Fruit fly (Drosophila melanogaster) Kc167 (cell line): ENCODE results near the gene dpr9.

Experiments
- Myc ChIP-seq: fragments of >200 bp; optimal IDR thresholded peaks from 2 replicates; lab custom pipeline; 2017; ENCODE audit warnings: missing external identifiers
- Sin3A ChIP-seq: fragments of >200 bp; optimal IDR thresholded peaks from 2 replicates; lab custom pipeline; 2018; ENCODE audit warnings: missing external identifiers
- h ChIP-seq: fragments of >200 bp; optimal IDR thresholded peaks from 3 replicates; lab custom pipeline; 2018; ENCODE audit warnings: missing external identifiers
- insv ChIP-seq: fragments of >200 bp; optimal IDR thresholded peaks from 3 replicates; lab custom pipeline; 2018; ENCODE audit warnings: missing external identifiers
- psq ChIP-seq: fragments of >200 bp; optimal IDR thresholded peaks from 2 replicates; lab custom pipeline; 2017; ENCODE audit warnings: missing external identifiers
- ttk ChIP-seq: sonication (Bioruptor generic); optimal IDR thresholded peaks from 2 replicates; lab custom pipeline; 2017; ENCODE audit warnings: missing external identifiers

dpr9 gene

DNA sequence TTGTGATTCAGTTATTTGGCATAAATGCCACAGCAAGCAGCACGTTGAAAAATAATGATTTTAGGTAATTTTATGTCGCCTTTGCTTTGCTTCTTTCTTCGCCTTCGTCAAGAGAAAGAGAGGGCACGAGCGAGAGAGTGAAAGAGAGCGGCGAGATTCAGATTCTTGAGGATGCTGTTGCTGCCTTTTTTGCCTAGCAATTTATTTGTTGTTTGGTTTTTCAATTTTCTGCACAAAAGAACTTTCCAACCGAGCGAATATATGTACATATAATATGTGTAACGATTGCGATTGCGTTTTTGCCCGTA, 17.9 kb upstream of the dpr9 start:
- TF ChIP-seq h (lab: Kevin White, UChicago) (no peak), Sin3A (lab: Kevin White, UChicago) (no peak), ttk (lab: Kevin White, UChicago) (no peak), psq (lab: Kevin White, UChicago) (no peak), Myc (no peak), insv (lab: Kevin White, UChicago) (no peak)

DNA sequence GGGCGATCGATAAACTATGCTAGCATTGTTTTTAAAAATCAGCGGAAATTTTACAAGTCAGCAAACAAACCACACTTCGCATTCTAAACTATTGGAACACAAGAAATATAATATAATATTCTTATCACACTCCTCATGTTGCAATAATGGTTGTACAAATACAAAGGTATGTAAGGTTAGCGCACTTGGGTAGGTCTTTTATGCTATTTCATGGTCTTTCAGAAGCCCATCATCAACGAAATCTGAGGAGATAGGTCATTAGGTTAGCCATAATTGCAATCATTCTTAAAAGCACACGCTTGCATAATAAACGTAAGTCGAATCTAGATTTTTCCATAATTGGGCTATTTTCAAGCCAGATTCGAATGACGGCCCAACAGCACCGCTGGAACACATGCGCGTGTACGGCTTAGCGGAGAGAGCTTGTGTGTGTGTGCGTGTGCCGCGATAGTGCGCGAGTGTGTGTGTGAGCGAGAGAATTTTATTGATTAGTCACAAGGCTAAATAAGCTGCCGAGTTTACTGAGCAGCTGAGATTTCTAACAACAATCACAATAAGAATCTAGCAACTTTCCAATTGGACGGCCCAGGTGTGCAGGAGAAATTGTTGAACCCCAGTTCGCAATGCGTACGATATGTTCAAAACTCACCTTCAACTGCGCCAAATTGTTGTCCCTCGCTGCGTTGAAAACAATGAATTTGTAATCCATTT, 17.4 kb upstream of the dpr9 start:
- TF ChIP-seq ttk (lab: Kevin White, UChicago), result no peak
- no peak for TF ChIP-seq h (lab: Kevin White, UChicago)
- TF ChIP-seq Sin3A (lab: Kevin White, UChicago), result no peak
- no peak for TF ChIP-seq Myc
- no peak for TF ChIP-seq psq (lab: Kevin White, UChicago)
- TF ChIP-seq insv (lab: Kevin White, UChicago), result no peak

DNA sequence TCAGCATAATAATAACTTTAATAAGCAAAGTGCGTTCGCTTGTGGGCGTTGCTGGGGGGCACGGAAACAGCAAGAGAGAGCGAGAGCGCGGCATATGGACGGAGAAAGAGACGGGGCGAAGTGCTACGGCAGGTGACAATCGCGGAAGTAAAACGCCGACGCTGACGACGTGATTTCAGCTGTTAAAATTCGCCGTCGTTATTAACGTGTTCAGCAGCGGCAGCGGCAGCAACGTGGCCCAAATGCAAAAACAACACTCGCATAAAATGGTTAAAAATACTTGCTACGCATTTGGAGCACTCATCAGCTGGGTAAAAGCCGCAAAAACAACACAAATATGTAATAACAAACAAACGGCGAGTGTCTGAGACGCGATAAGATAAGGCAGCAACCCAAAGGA, 15.8 kb upstream of the dpr9 start:
- TF ChIP-seq psq (lab: Kevin White, UChicago), result no peak
- TF ChIP-seq Myc, result no peak
- no peak for TF ChIP-seq Sin3A (lab: Kevin White, UChicago)
- no peak for TF ChIP-seq insv (lab: Kevin White, UChicago)
- no peak for TF ChIP-seq h (lab: Kevin White, UChicago)
- no peak for TF ChIP-seq ttk (lab: Kevin White, UChicago)

dm6 chr3R:15092351-15092750, 15.3 kb upstream of the dpr9 start:
- TF ChIP-seq Myc (no peak), Sin3A (lab: Kevin White, UChicago) (no peak), ttk (lab: Kevin White, UChicago) (no peak)

dm6 chr3R:15091680-15092343, 14.8 kb upstream of the dpr9 start:
- TF ChIP-seq h (lab: Kevin White, UChicago), result no peak

DNA sequence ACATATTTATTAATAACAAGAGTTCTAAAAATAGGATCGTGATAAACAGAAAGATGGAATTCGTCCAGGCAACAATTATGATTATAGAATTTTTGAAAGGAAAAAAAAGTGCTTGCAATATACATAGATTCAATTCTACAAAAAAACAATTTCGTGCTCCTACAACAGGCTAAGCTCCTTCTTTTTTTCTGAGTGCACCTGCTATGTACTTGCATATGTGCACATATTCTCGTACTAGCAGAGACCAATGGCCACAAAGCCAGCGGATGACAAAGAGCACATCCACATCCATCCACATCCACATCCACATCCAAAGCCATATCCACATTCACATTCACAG, 12.9 kb upstream of the dpr9 start:
- TF ChIP-seq ttk (lab: Kevin White, UChicago) (no peak), psq (lab: Kevin White, UChicago) (no peak), Myc (no peak), insv (lab: Kevin White, UChicago) (no peak), h (lab: Kevin White, UChicago) (no peak), Sin3A (lab: Kevin White, UChicago) (no peak)

DNA sequence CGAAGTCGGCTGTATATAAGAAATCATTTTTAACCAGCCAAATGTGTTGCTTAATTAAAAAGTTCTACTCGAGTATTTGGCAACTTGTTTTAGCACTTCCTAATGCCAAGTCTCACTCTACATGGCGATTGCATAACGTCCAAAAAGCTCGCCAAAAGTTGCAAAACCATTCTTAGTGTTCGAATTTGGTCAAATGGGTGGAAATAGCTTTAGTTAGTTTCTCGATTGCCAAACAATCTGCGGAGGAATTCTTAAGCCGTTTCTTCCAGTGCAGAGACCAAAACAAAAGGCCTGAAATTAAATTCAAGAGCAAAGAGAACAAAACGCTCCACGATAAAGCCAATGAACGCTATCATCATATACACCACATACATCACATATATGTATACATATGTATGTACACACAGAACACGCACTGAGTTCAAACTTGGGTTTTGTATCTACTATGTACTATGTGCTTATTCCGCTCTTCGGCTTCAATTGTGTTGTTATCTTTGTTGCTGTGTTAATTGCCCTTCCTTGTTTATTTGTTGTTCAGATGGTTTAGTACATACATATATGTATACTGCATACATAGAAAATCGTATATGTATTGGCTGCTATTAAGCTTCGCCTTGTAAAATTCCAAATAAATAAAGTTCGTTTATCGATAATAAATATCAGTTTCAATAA, 12.4 kb upstream of the dpr9 start:
- TF ChIP-seq ttk (lab: Kevin White, UChicago) (no peak), insv (lab: Kevin White, UChicago) (no peak), psq (lab: Kevin White, UChicago) (no peak), Sin3A (lab: Kevin White, UChicago) (no peak), h (lab: Kevin White, UChicago) (no peak), Myc (no peak)

- no peak for TF ChIP-seq psq (lab: Kevin White, UChicago)
- TF ChIP-seq Sin3A (lab: Kevin White, UChicago), result no peak
- TF ChIP-seq h (lab: Kevin White, UChicago), result no peak
- no peak for TF ChIP-seq insv (lab: Kevin White, UChicago)
- no peak for TF ChIP-seq ttk (lab: Kevin White, UChicago)
- no peak for TF ChIP-seq Myc
These were observed 11.3 kb upstream of the dpr9 start for dm6 chr3R:15088258-15088657.

- TF ChIP-seq Sin3A (lab: Kevin White, UChicago) (no peak), h (lab: Kevin White, UChicago) (no peak), insv (lab: Kevin White, UChicago) (no peak), ttk (lab: Kevin White, UChicago) (no peak), Myc (no peak), psq (lab: Kevin White, UChicago) (no peak)
These were observed 10.7 kb upstream of the dpr9 start for dm6 chr3R:15087606-15088193.

DNA sequence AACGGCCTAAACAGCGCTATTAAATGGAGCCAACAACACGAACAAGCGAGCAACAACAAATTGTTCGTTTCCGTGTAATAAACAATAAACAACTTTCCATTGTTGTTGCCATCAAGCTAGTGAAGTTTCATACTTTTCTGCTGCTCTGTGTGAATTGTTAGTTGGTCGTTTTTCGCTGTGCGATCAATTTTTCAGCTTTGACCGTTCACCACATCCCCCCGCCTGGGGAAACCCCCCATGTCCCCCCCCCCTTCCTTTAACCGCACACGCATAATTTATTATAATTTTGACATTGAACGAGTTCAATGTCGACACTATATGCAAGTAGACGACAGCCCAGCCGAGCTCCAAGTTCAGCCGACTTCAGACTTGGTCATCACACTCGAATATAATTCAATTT, 10.0 kb upstream of the dpr9 start:
- TF ChIP-seq Myc, result no peak
- no peak for TF ChIP-seq psq (lab: Kevin White, UChicago)
- TF ChIP-seq insv (lab: Kevin White, UChicago), result no peak
- no peak for TF ChIP-seq h (lab: Kevin White, UChicago)
- no peak for TF ChIP-seq Sin3A (lab: Kevin White, UChicago)
- no peak for TF ChIP-seq ttk (lab: Kevin White, UChicago)

DNA sequence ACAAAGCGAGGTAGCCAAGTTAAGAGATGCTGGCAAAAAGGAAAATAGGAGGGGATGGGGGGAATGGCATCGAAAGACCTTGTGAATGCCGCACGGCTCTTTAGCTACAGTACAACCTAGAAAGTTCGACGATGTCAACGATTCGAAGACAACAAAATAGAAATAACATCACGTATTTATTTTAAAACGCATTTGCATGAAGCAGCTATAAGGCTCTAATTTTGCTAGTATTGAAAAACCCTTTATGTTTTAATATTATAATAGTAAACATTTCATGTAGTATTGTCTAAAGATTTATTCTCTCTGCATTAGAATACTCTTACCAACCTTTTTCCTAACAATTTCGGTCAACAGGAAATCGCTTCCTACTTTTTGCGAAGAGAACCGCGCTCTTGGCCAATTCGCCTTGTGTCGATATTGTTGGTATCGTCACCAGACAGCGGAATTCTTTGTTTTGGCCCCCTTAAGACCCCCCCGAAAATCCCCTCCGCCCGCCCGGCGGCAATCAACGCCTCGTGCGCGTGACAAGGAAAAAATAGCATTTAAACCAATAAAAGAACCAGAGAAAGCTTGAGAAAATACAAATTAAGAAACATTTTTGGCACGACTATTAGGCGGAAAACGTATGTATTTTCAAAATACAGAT, 7.6 kb upstream of the dpr9 start:
- no peak for TF ChIP-seq ttk (lab: Kevin White, UChicago)
- TF ChIP-seq Sin3A (lab: Kevin White, UChicago), result no peak
- no peak for TF ChIP-seq h (lab: Kevin White, UChicago)
- no peak for TF ChIP-seq psq (lab: Kevin White, UChicago)
- no peak for TF ChIP-seq Myc
- TF ChIP-seq insv (lab: Kevin White, UChicago), result no peak
